Worm (Caenorhabditis elegans) whole organism, L4/young adult: ENCODE measurements around the gene wdr-5.2.

ENCODE experiments used
- dao-5 ChIP-seq: sonication (generic microtip); optimal IDR thresholded peaks from 2 replicates; lab custom pipeline; 2016; ENCODE audit warnings: missing genotype, missing genetic modification characterization, moderate library complexity, missing compliant biosample characterization
- him-1 ChIP-seq: sonication (generic microtip); optimal IDR thresholded peaks from 2 replicates; lab custom pipeline; 2016; ENCODE audit warnings: missing genotype, missing genetic modification reagents, missing genetic modification characterization, missing compliant biosample characterization

- TF ChIP-seq him-1 (tag; lab: Kevin White, UChicago) = no peak
- no peak for TF ChIP-seq dao-5 (tag; lab: Kevin White, UChicago)
Observed at ce11 chrX:14338896-14339295, 11.0 kb upstream of the wdr-5.2 start.
